Worm (Caenorhabditis elegans) whole organism, mixed stage, embryonic: ENCODE data around the gene F38B7.10.
A peak's percentile ranks its signal among the peaks of the same experiment; 100 is the strongest.

Experiments used
- M03D4.4 ChIP-seq: sonication (generic microtip); optimal IDR thresholded peaks from 2 replicates; lab custom pipeline; 2017; ENCODE audit warnings: mild to moderate bottlenecking, missing genetic modification characterization, missing compliant biosample characterization
- bed-3 ChIP-seq: fragments of 200-800 bp; sonication (Bioruptor generic); optimal IDR thresholded peaks from 3 replicates; lab custom pipeline; 2018; ENCODE audit warnings: mild to moderate bottlenecking, missing genetic modification characterization, moderate library complexity, missing compliant biosample characterization
- ceh-39 ChIP-seq: fragments of 150-350 bp; optimal IDR thresholded peaks from 2 replicates; lab custom pipeline; 2014; ENCODE audit warnings: missing biosample characterization, missing genetic modification characterization
- ceh-43 ChIP-seq: fragments of 200-800 bp; sonication (Bioruptor generic); optimal IDR thresholded peaks from 2 replicates; lab custom pipeline; 2018; ENCODE audit warnings: mild to moderate bottlenecking, missing genetic modification characterization, moderate library complexity, missing compliant biosample characterization
- ceh-83 ChIP-seq: fragments of 200-800 bp; sonication (Bioruptor generic); optimal IDR thresholded peaks from 2 replicates; lab custom pipeline; 2018; ENCODE audit warnings: mild to moderate bottlenecking, missing genetic modification characterization, missing compliant biosample characterization
- ces-1 ChIP-seq: fragments of 150-350 bp; optimal IDR thresholded peaks from 2 replicates; lab custom pipeline; 2014; ENCODE audit warnings: missing biosample characterization, missing genetic modification reagents, missing genetic modification characterization
- cnd-1 ChIP-seq: fragments of 200-800 bp; sonication (Bioruptor generic); optimal IDR thresholded peaks from 2 replicates; lab custom pipeline; 2018; ENCODE audit warnings: mild to moderate bottlenecking, missing genetic modification characterization, missing compliant biosample characterization
- drap-1 ChIP-seq: fragments of 200-800 bp; sonication (Bioruptor generic); optimal IDR thresholded peaks from 3 replicates; lab custom pipeline; 2018; ENCODE audit warnings: mild to moderate bottlenecking, missing genetic modification characterization, missing compliant biosample characterization
- elt-1 ChIP-seq: sonication (generic microtip); optimal IDR thresholded peaks from 2 replicates; lab custom pipeline; 2017; ENCODE audit warnings: missing genetic modification characterization, mild to moderate bottlenecking, missing compliant biosample characterization, antibody characterized with exemption, moderate library complexity, borderline replicate concordance; ENCODE audit not compliant: insufficient read depth
- flh-1 ChIP-seq: fragments of 200-800 bp; sonication (Bioruptor generic); optimal IDR thresholded peaks from 2 replicates; lab custom pipeline; 2018; ENCODE audit warnings: mild to moderate bottlenecking, missing genetic modification characterization, moderate library complexity, missing compliant biosample characterization
- ham-2 ChIP-seq: fragments of 200-800 bp; sonication (Bioruptor generic); optimal IDR thresholded peaks from 2 replicates; lab custom pipeline; 2018; ENCODE audit warnings: mild to moderate bottlenecking, missing genetic modification characterization, missing compliant biosample characterization
- hlh-1 ChIP-seq: fragments of 150-350 bp; optimal IDR thresholded peaks from 2 replicates; lab custom pipeline; 2014; ENCODE audit warnings: missing biosample characterization, missing genetic modification reagents, missing genetic modification characterization
- lin-13 ChIP-seq: fragments of 150-350 bp; optimal IDR thresholded peaks from 2 replicates; lab custom pipeline; 2014; ENCODE audit warnings: missing biosample characterization, missing genetic modification characterization
- mab-5 ChIP-seq: fragments of 150-350 bp; optimal IDR thresholded peaks from 2 replicates; lab custom pipeline; 2014; ENCODE audit warnings: missing biosample characterization, missing genetic modification characterization
- mep-1 ChIP-seq: fragments of 150-350 bp; optimal IDR thresholded peaks from 2 replicates; lab custom pipeline; 2017; ENCODE audit warnings: missing biosample characterization, missing genetic modification reagents, missing genetic modification characterization, inconsistent platforms
- mls-2 ChIP-seq: sonication (generic microtip); optimal IDR thresholded peaks from 2 replicates; lab custom pipeline; 2016; ENCODE audit warnings: mild to moderate bottlenecking, missing genetic modification characterization, moderate library complexity, missing compliant biosample characterization
- nhr-237 ChIP-seq: fragments of 150-350 bp; optimal IDR thresholded peaks from 2 replicates; lab custom pipeline; 2014; ENCODE audit warnings: missing biosample characterization, missing genetic modification characterization
- nhr-28 ChIP-seq: fragments of 150-350 bp; optimal IDR thresholded peaks from 2 replicates; lab custom pipeline; 2014; ENCODE audit warnings: missing biosample characterization, missing genetic modification characterization
- nhr-76 ChIP-seq: sonication (generic microtip); optimal IDR thresholded peaks from 2 replicates; lab custom pipeline; 2017; ENCODE audit warnings: missing biosample characterization, missing genetic modification characterization
- pha-4 ChIP-seq: fragments of 150-350 bp; optimal IDR thresholded peaks from 2 replicates; lab custom pipeline; 2018; ENCODE audit warnings: missing biosample characterization, missing genetic modification reagents, missing genetic modification characterization
- sptf-1 ChIP-seq: sonication (generic microtip); optimal IDR thresholded peaks from 2 replicates; lab custom pipeline; 2017; ENCODE audit warnings: mild to moderate bottlenecking, missing genetic modification characterization, moderate library complexity, missing compliant biosample characterization
- tbx-8 ChIP-seq: fragments of 200-800 bp; sonication (Bioruptor generic); optimal IDR thresholded peaks from 2 replicates; lab custom pipeline; 2018; ENCODE audit warnings: mild to moderate bottlenecking, missing genetic modification characterization, moderate library complexity, missing compliant biosample characterization
- unc-120 ChIP-seq: sonication (generic microtip); optimal IDR thresholded peaks from 2 replicates; lab custom pipeline; 2017; ENCODE audit warnings: missing genetic modification characterization, missing compliant biosample characterization; ENCODE audit not compliant: poor library complexity, severe bottlenecking
- unc-39 ChIP-seq: fragments of 150-350 bp; optimal IDR thresholded peaks from 2 replicates; lab custom pipeline; 2014; ENCODE audit warnings: missing biosample characterization, missing genetic modification characterization
- unc-62 ChIP-seq: fragments of 150-350 bp; optimal IDR thresholded peaks from 2 replicates; lab custom pipeline; 2014; ENCODE audit warnings: missing biosample characterization, missing genetic modification reagents, missing genetic modification characterization
- zip-8 ChIP-seq: fragments of 150-350 bp; optimal IDR thresholded peaks from 2 replicates; lab custom pipeline; 2014; ENCODE audit warnings: missing biosample characterization, missing genetic modification characterization
- ztf-11 ChIP-seq: fragments of 150-350 bp; optimal IDR thresholded peaks from 2 replicates; lab custom pipeline; 2014; ENCODE audit warnings: missing biosample characterization, missing genetic modification characterization

F38B7.10 gene

ce11 chrV:11564573-11564972 lies 19.2 kb downstream of the F38B7.10 start, which contains the start of gene srx-87:
Gene srx-87 (plus strand): TSS chrV:11564873.
- TF ChIP-seq ham-2 (GFP tag; lab: Kevin White, UChicago) (no peak), nhr-28 (tag; lab: Kevin White, UChicago) (no peak), mls-2 (no peak), M03D4.4 (tag; lab: Kevin White, UChicago) (no peak), lin-13 (tag; lab: Kevin White, UChicago) (no peak), unc-120 (no peak), ceh-83 (GFP tag; lab: Kevin White, UChicago) (no peak), flh-1 (no peak), ceh-43 (GFP tag; lab: Kevin White, UChicago) (no peak)

DNA sequence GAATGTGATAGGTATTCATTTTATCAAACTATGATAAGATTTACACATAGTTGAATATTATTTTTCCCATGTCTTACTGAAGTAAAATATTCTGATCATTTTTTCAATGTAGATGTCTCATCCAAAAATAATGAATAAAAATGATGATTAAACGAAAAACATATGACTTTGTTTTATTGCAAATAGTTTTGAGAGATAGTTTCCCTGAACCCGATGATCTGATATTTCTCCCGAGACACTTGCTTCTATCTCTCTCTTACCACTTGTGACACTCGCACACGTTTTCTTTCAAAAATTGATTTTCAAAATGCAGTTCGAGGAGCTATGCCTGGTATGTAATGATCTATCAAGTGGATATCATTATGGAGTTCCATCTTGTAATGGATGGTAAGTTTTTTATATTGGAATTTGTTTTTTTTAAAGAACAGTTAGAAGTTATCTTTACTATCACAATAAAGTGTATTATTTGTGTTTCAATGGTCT lies 24.9 kb downstream of the F38B7.10 start, which contains the start of the genes nhr-101 and pms-2:
TSS of gene nhr-101 (plus strand) at position 308 of the 483 bp plus-strand sequence.
TSS of gene pms-2 (minus strand) at position 433 of the 483 bp plus-strand sequence.
- no peak for TF ChIP-seq flh-1
- no peak for TF ChIP-seq mab-5 (tag; lab: Kevin White, UChicago)
- no peak for TF ChIP-seq sptf-1 (tag; lab: Kevin White, UChicago)
- no peak for TF ChIP-seq unc-62 (GFP tag; lab: Kevin White, UChicago)
- no peak for TF ChIP-seq ceh-39

DNA sequence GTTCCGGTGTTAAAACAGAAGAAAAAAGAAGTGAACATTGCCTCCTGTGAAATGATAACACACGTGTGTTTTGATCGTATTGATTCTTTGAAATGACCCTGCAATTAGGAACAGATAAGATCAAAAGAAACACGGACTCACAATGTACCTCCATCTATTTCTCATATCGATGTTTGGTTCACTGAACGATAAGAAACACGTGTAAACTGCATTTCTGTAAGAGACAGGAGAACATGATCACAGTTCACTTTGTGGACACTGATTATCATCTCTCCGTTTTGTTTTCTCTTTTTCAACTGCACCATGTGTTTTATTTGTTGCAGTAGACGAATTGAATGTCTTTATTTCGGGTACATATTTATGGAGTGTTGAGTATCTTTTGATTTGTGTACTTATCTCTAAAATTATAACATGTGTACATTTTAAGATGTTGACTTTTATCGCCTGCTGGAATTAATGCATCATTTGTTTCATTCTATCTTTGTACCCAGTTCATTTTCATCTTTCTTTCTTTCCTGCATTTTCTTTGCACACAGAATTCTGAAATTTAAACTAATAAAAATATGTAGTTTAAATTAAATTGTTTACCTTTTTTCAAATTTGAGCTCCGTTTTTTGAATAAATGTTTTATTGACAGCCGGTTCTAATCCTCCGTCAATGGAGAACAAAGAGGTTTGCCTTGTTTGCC lies 27.6 kb downstream of the F38B7.10 start, which contains the start of the genes H12C20.7 and nhr-68:
TSS of gene H12C20.7 (minus strand) at position 188 of the 688 bp plus-strand sequence.
TSS of gene nhr-68 (plus strand) at position 638 of the 688 bp plus-strand sequence.
- TF ChIP-seq ceh-83 (GFP tag; lab: Kevin White, UChicago) = no peak
- TF ChIP-seq M03D4.4 (tag; lab: Kevin White, UChicago) = no peak
- TF ChIP-seq elt-1 (tag; lab: Kevin White, UChicago) = peak; percentile 58
- no peak for TF ChIP-seq unc-39 (tag; lab: Kevin White, UChicago)
- no peak for TF ChIP-seq hlh-1 (tag; lab: Kevin White, UChicago)
- no peak for TF ChIP-seq nhr-237
- TF ChIP-seq drap-1 (GFP tag; lab: Kevin White, UChicago) = no peak
- no peak for TF ChIP-seq zip-8 (tag; lab: Kevin White, UChicago)

ce11 chrV:11574563-11574962 lies 29.2 kb downstream of the F38B7.10 start:
- TF ChIP-seq mep-1 (tag; lab: Kevin White, UChicago) = no peak
- no peak for TF ChIP-seq ztf-11
- no peak for TF ChIP-seq unc-62 (GFP tag; lab: Kevin White, UChicago)
- no peak for TF ChIP-seq mls-2
- no peak for TF ChIP-seq sptf-1 (tag; lab: Kevin White, UChicago)
- TF ChIP-seq pha-4 (tag; lab: Kevin White, UChicago) = no peak
- no peak for TF ChIP-seq nhr-76 (tag; lab: Kevin White, UChicago)
- no peak for TF ChIP-seq unc-39 (tag; lab: Kevin White, UChicago)
- no peak for TF ChIP-seq zip-8 (tag; lab: Kevin White, UChicago)
- no peak for TF ChIP-seq cnd-1
- no peak for TF ChIP-seq mab-5 (tag; lab: Kevin White, UChicago)
- TF ChIP-seq drap-1 (GFP tag; lab: Kevin White, UChicago) = no peak
- no peak for TF ChIP-seq hlh-1 (tag; lab: Kevin White, UChicago)
- no peak for TF ChIP-seq M03D4.4 (tag; lab: Kevin White, UChicago)
- TF ChIP-seq ces-1 (GFP tag; lab: Kevin White, UChicago) = no peak
- no peak for TF ChIP-seq tbx-8 (GFP tag; lab: Kevin White, UChicago)

ce11 chrV:11580826-11581225 lies 35.5 kb downstream of the F38B7.10 start, which contains the start of gene srx-90:
Gene srx-90 (plus strand): TSS chrV:11581126.
- TF ChIP-seq cnd-1 (no peak), tbx-8 (GFP tag; lab: Kevin White, UChicago) (no peak), pha-4 (tag; lab: Kevin White, UChicago) (no peak), bed-3 (no peak), unc-120 (no peak), sptf-1 (tag; lab: Kevin White, UChicago) (no peak), unc-39 (tag; lab: Kevin White, UChicago) (no peak), nhr-237 (no peak), M03D4.4 (tag; lab: Kevin White, UChicago) (no peak), ceh-83 (GFP tag; lab: Kevin White, UChicago) (no peak)
